Fruit fly (Drosophila melanogaster): ENCODE data around the gene TTLL1A.

The TTLL1A gene

dm6 chrX:17170484-17170944, 31.9 kb downstream of the TTLL1A start (continued):
- TF ChIP-seq dac (GFP tag; optimal IDR thresholded peaks at IDR 0.05) (peak; percentile 51), CG8119 (GFP tag; IDR thresholded peaks at IDR 0.05) (peak; percentile 86), CG16779 (tag; optimal IDR thresholded peaks at IDR 0.05) (peak; percentile 58), Sox14 (GFP tag; optimal IDR thresholded peaks at IDR 0.05) (no peak), CG6854 (GFP tag; optimal IDR thresholded peaks at IDR 0.05) (peak; percentile 41), fkh (GFP tag; optimal IDR thresholded peaks at IDR 0.05) (no peak), CG3919 (GFP tag; optimal IDR thresholded peaks at IDR 0.05) (peak; percentile 59), ss (GFP tag; optimal IDR thresholded peaks at IDR 0.05) (peak; percentile 70 to 77), Sox102F (GFP tag; optimal IDR thresholded peaks at IDR 0.05) (peak; percentile 13), Hr38 (GFP tag; optimal IDR thresholded peaks at IDR 0.05) (no peak), vri (GFP tag; optimal IDR thresholded peaks at IDR 0.05) (peak; percentile 18), OdsH (GFP tag; optimal IDR thresholded peaks at IDR 0.05) (peak; percentile 54), CG10631 (GFP tag; optimal IDR thresholded peaks at IDR 0.05) (peak; percentile 73)

DNA sequence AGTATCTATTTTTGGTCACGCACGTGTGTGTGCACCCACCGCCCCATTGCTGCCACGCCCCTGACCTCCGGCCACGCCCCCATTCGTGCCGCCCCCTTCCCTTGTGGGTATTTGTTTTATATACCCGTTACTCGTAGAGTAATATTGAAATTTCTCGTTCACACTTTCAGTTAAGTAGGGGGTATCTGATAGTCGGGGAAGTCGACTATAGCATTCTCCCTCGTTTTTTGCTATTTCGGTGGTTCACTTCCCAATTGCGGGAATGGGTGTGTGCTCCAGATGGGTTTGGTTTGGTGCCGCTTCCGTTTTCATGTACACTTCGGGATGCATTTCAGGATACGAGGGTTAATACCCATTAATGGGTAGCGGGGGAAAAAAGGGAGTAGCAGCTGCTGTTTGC, 35.1 kb downstream of the TTLL1A start:
- TF ChIP-seq CG6163 (GFP tag; IDR thresholded peaks at IDR 0.05), result no peak
- no peak for TF ChIP-seq CG6276 (GFP tag; optimal IDR thresholded peaks at IDR 0.05)
- no peak for TF ChIP-seq eg (GFP tag; IDR thresholded peaks at IDR 0.05)
- TF ChIP-seq svp (GFP tag), result no peak
- TF ChIP-seq topi (GFP tag; optimal IDR thresholded peaks at IDR 0.05), result no peak
- no peak for TF ChIP-seq Eip93F (GFP tag; optimal IDR thresholded peaks at IDR 0.05)
- no peak for TF ChIP-seq dac (GFP tag; optimal IDR thresholded peaks at IDR 0.05)
- TF ChIP-seq Eip75B (GFP tag; optimal IDR thresholded peaks at IDR 0.05), result no peak
- no peak for TF ChIP-seq CG7368 (GFP tag; optimal IDR thresholded peaks at IDR 0.05)
- TF ChIP-seq dsx (GFP tag; optimal IDR thresholded peaks at IDR 0.05; ENCODE audit: poor library complexity, severe bottlenecking), result no peak

DNA sequence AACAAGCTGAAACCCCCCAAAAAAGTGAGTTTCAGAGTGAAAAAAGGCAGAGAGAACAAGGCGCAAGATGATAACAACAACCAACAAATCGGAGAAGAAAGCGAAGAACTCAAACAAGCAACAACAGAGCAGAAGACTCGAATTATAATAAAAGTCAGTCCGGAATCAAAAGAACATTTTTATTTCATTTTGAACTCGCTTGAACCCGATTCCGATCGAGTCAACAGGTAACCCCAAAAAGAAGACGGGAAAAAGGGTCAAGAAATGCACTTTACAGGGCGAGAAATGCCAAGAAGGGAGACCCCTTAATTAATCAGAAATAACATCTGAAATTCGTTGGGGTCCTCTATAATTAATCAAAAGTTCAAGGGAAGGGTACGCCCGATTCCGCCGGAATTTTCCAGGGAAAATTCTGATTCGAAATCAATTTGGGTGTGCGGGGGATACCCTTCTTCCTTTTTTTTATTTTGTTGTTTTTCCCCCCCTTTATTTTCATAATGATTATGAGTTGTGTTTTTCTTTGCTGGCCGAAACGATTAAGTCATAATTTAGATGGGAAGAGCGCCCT, 39.9 kb downstream of the TTLL1A start:
- TF ChIP-seq CG8119 (GFP tag; IDR thresholded peaks at IDR 0.05) (no peak), svp (GFP tag) (peak; percentile 61)

- TF ChIP-seq net (GFP tag; optimal IDR thresholded peaks at IDR 0.05) (no peak), vri (GFP tag; optimal IDR thresholded peaks at IDR 0.05) (no peak), acj6 (GFP tag; optimal IDR thresholded peaks at IDR 0.05) (no peak), pdm3 (GFP tag; optimal IDR thresholded peaks at IDR 0.05) (no peak), achi (GFP tag; optimal IDR thresholded peaks at IDR 0.05) (no peak), cyc (GFP tag; optimal IDR thresholded peaks at IDR 0.05) (no peak), dac (GFP tag; optimal IDR thresholded peaks at IDR 0.05) (no peak), CG11762 (GFP tag; optimal IDR thresholded peaks at IDR 0.05; ENCODE audit: insufficient read depth) (no peak), Hr39 (GFP tag; optimal IDR thresholded peaks at IDR 0.05) (no peak), svp (GFP tag) (no peak), OdsH (GFP tag; optimal IDR thresholded peaks at IDR 0.05) (no peak), CG8119 (GFP tag; IDR thresholded peaks at IDR 0.05) (0 out of 3 replicates have a peak, but pooled peaks have one; percentile 14), Lpt (GFP tag; optimal IDR thresholded peaks at IDR 0.05) (no peak), fkh (GFP tag; optimal IDR thresholded peaks at IDR 0.05) (peak; percentile 67), CG16779 (tag; optimal IDR thresholded peaks at IDR 0.05) (no peak), CG3919 (GFP tag; optimal IDR thresholded peaks at IDR 0.05) (no peak), eg (GFP tag; IDR thresholded peaks at IDR 0.05) (no peak), CG15336 (GFP tag; IDR thresholded peaks at IDR 0.05) (peak; percentile 12; the same call in 1 of the 2 replicates), CG4318 (GFP tag; optimal IDR thresholded peaks at IDR 0.05) (no peak), Hr4 (GFP tag; optimal IDR thresholded peaks at IDR 0.05) (no peak), Eip78C (GFP tag) (peak; percentile 51), ss (GFP tag; optimal IDR thresholded peaks at IDR 0.05) (peak in 1 of 2 experiments; percentile 32), CG6808 (GFP tag; optimal IDR thresholded peaks at IDR 0.05) (peak; percentile 35), dsx (GFP tag; optimal IDR thresholded peaks at IDR 0.05; ENCODE audit: poor library complexity, severe bottlenecking) (peak; percentile 59)
These were observed 41.9 kb downstream of the TTLL1A start for dm6 chrX:17160396-17161040.

All from whole organism, prepupa.